Worm (Caenorhabditis elegans): ENCODE data around the gene F10C1.8.

ce11 chrII:5792490-5792889 lies 38.2 kb downstream of the F10C1.8 start, which contains the start of gene K05F1.14:
- TF ChIP-seq pqm-1 (tag; optimal IDR thresholded peaks at IDR 0.05) (no peak), gei-8 (GFP tag; optimal IDR thresholded peaks at IDR 0.05) (no peak), lin-38 (GFP tag; IDR thresholded peaks at IDR 0.05) (no peak), nhr-25 (tag; optimal IDR thresholded peaks at IDR 0.05; ENCODE audit: borderline replicate concordance, insufficient read depth) (no peak), dpl-1 (GFP tag; optimal IDR thresholded peaks at IDR 0.05) (no peak), hif-1 (tag; optimal IDR thresholded peaks at IDR 0.05) (no peak), lin-29 (GFP tag; IDR thresholded peaks at IDR 0.05) (no peak), fos-1 (tag; optimal IDR thresholded peaks at IDR 0.05) (no peak), fkh-10 (GFP tag; optimal IDR thresholded peaks at IDR 0.05) (no peak), F44E2.7 (GFP tag; IDR thresholded peaks at IDR 0.05) (no peak), php-3 (GFP tag; IDR thresholded peaks at IDR 0.05) (no peak), nhr-237 (tag; optimal IDR thresholded peaks at IDR 0.05) (no peak), R02D3.7 (tag; optimal IDR thresholded peaks at IDR 0.05) (no peak), ama-1 (optimal IDR thresholded peaks at IDR 0.05) (no peak)
